Worm (Caenorhabditis elegans) whole organism, L2 larva: ENCODE data around the gene srh-271.

Experiments used
- C34F6.9 ChIP-seq: fragments of 150-350 bp; optimal IDR thresholded peaks from 2 replicates; lab custom pipeline; 2014; ENCODE audit warnings: missing biosample characterization, missing genetic modification characterization
- F13H6.1 ChIP-seq: sonication (generic microtip); optimal IDR thresholded peaks from 2 replicates; lab custom pipeline; 2016; ENCODE audit warnings: missing genetic modification characterization, missing compliant biosample characterization
- Y55F3AM.14 ChIP-seq: fragments of 200-800 bp; sonication (Bioruptor generic); optimal IDR thresholded peaks from 2 replicates; lab custom pipeline; 2018; ENCODE audit warnings: mild to moderate bottlenecking, missing genetic modification characterization, missing compliant biosample characterization
- ZK546.5 ChIP-seq: sonication (generic microtip); optimal IDR thresholded peaks from 2 replicates; lab custom pipeline; 2017; ENCODE audit warnings: missing biosample characterization, missing genetic modification characterization
- ama-1 ChIP-seq: fragments of 150-350 bp; optimal IDR thresholded peaks from 2 replicates; lab custom pipeline; 2018; ENCODE audit warnings: inconsistent platforms
- blmp-1 ChIP-seq: sonication (generic microtip); optimal IDR thresholded peaks from 2 replicates; lab custom pipeline; 2017; ENCODE audit warnings: missing genetic modification characterization, mild to moderate bottlenecking, missing compliant biosample characterization, antibody characterized with exemption, moderate library complexity; ENCODE audit not compliant: insufficient read depth
- ceh-82 ChIP-seq: fragments of 150-350 bp; optimal IDR thresholded peaks from 2 replicates; lab custom pipeline; 2014; ENCODE audit warnings: missing biosample characterization, missing genetic modification characterization
- crh-2 ChIP-seq: sonication (generic microtip); optimal IDR thresholded peaks from 2 replicates; lab custom pipeline; 2017; ENCODE audit warnings: missing biosample characterization, missing genetic modification characterization
- dmd-4 ChIP-seq: sonication (generic microtip); optimal IDR thresholded peaks from 2 replicates; lab custom pipeline; 2017; ENCODE audit warnings: missing biosample characterization, missing genetic modification characterization
- egl-27 ChIP-seq: sonication (generic microtip); optimal IDR thresholded peaks from 3 replicates; lab custom pipeline; 2017; ENCODE audit warnings: missing biosample characterization, missing genetic modification reagents, missing genetic modification characterization
- elt-1 ChIP-seq: fragments of 150-350 bp; optimal IDR thresholded peaks from 2 replicates; lab custom pipeline; 2014; ENCODE audit warnings: missing biosample characterization, missing genetic modification characterization
- elt-3 ChIP-seq: sonication (generic microtip); optimal IDR thresholded peaks from 2 replicates; lab custom pipeline; 2017; ENCODE audit warnings: missing biosample characterization, missing genetic modification characterization
- fos-1 ChIP-seq: fragments of 150-350 bp; optimal IDR thresholded peaks from 2 replicates; lab custom pipeline; 2014; ENCODE audit warnings: missing biosample characterization, missing genetic modification characterization
- gmeb-1 ChIP-seq: fragments of 150-350 bp; optimal IDR thresholded peaks from 2 replicates; lab custom pipeline; 2014; ENCODE audit warnings: missing biosample characterization, missing genetic modification characterization
- lin-11 ChIP-seq: fragments of 150-350 bp; sonication (generic microtip); optimal IDR thresholded peaks from 2 replicates; lab custom pipeline; 2014; ENCODE audit warnings: missing biosample characterization, missing genetic modification characterization, inconsistent platforms, mixed read lengths
- lin-39 ChIP-seq: fragments of 150-350 bp; optimal IDR thresholded peaks from 2 replicates; lab custom pipeline; 2014; ENCODE audit warnings: missing biosample characterization, missing genetic modification reagents, missing genetic modification characterization
- lsy-2 ChIP-seq, 2 experiments: fragments of 150-350 bp in 1 of 2; sonication (generic microtip) in 1 of 2; optimal IDR thresholded peaks; 2 replicates each; lab custom pipeline; 2014 to 2017; ENCODE audit warnings: missing biosample characterization in 2 of 2, missing genetic modification characterization in 2 of 2
- mdl-1 ChIP-seq, 2 experiments: fragments of 150-350 bp in 1 of 2; sonication (generic microtip) in 1 of 2; optimal IDR thresholded peaks; 2 replicates each; lab custom pipeline; 2017; ENCODE audit warnings: missing biosample characterization in 2 of 2, missing genetic modification characterization in 2 of 2
- nhr-11 ChIP-seq: fragments of 150-350 bp; optimal IDR thresholded peaks from 2 replicates; lab custom pipeline; 2014; ENCODE audit warnings: missing biosample characterization, missing genetic modification characterization
- nhr-12 ChIP-seq: fragments of 150-350 bp; optimal IDR thresholded peaks from 2 replicates; lab custom pipeline; 2014; ENCODE audit warnings: missing biosample characterization, missing genetic modification characterization
- nhr-129 ChIP-seq: fragments of 150-350 bp; optimal IDR thresholded peaks from 2 replicates; lab custom pipeline; 2014; ENCODE audit warnings: missing biosample characterization, missing genetic modification characterization
- nhr-21 ChIP-seq: fragments of 150-350 bp; optimal IDR thresholded peaks from 2 replicates; lab custom pipeline; 2014; ENCODE audit warnings: missing biosample characterization, missing genetic modification characterization
- nhr-237 ChIP-seq: fragments of 150-350 bp; optimal IDR thresholded peaks from 2 replicates; lab custom pipeline; 2014; ENCODE audit warnings: missing biosample characterization, missing genetic modification characterization
- nhr-6 ChIP-seq: fragments of 150-350 bp; optimal IDR thresholded peaks from 2 replicates; lab custom pipeline; 2014; ENCODE audit warnings: missing biosample characterization, missing genetic modification characterization
- nhr-77 ChIP-seq: fragments of 150-350 bp; optimal IDR thresholded peaks from 2 replicates; lab custom pipeline; 2014; ENCODE audit warnings: missing biosample characterization, missing genetic modification characterization
- peb-1 ChIP-seq: fragments of 150-350 bp; optimal IDR thresholded peaks from 2 replicates; lab custom pipeline; 2014; ENCODE audit warnings: missing biosample characterization, missing genetic modification characterization
- skn-1 ChIP-seq: sonication (generic microtip); optimal IDR thresholded peaks from 2 replicates; lab custom pipeline; 2017; ENCODE audit warnings: missing biosample characterization, missing genetic modification characterization
- sma-9 ChIP-seq, 2 experiments: fragments of 150-350 bp in 1 of 2; sonication (generic microtip) in 1 of 2; optimal IDR thresholded peaks; 2 replicates each; lab custom pipeline; 2014 to 2016; ENCODE audit warnings: missing genetic modification characterization in 2 of 2, mild to moderate bottlenecking in 1 of 2, missing biosample characterization in 1 of 2, missing compliant biosample characterization in 1 of 2, missing genetic modification reagents in 1 of 2, moderate library complexity in 1 of 2
- unc-39 ChIP-seq: fragments of 150-350 bp; optimal IDR thresholded peaks from 2 replicates; lab custom pipeline; 2014; ENCODE audit warnings: missing biosample characterization, missing genetic modification characterization
- unc-55 ChIP-seq: fragments of 150-350 bp; sonication (generic microtip); optimal IDR thresholded peaks from 3 replicates; lab custom pipeline; 2014; ENCODE audit warnings: missing biosample characterization, missing genetic modification reagents, missing genetic modification characterization
- zag-1 ChIP-seq: fragments of 150-350 bp; optimal IDR thresholded peaks from 2 replicates; lab custom pipeline; 2014; ENCODE audit warnings: missing biosample characterization, missing genetic modification characterization
- ztf-1 ChIP-seq: fragments of 200-800 bp; sonication (Bioruptor generic); conservative IDR thresholded peaks from 2 replicates; pipeline ENCODE4 v1.3.6; 2022; ENCODE audit warnings: missing genetic modification characterization, missing compliant biosample characterization
- ztf-11 ChIP-seq: sonication (generic microtip); optimal IDR thresholded peaks from 2 replicates; lab custom pipeline; 2017; ENCODE audit warnings: missing biosample characterization, missing genetic modification characterization
- ztf-4 ChIP-seq: fragments of 150-350 bp; optimal IDR thresholded peaks from 2 replicates; lab custom pipeline; 2014; ENCODE audit warnings: missing biosample characterization, missing genetic modification characterization

Gene srh-271

ce11 chrV:2657682-2658081 is 35.9 kb upstream of the srh-271 start:
- no peak for TF ChIP-seq elt-1
- TF ChIP-seq mdl-1 (tag; optimal IDR thresholded peaks at IDR 0.05; lab: Kevin White, UChicago), result no peak
- peak; percentile 16 for TF ChIP-seq crh-2 (tag; lab: Kevin White, UChicago)
- peak in 1 of 2 experiments; percentile 46 for TF ChIP-seq lsy-2 (tag; optimal IDR thresholded peaks at IDR 0.05; lab: Kevin White, UChicago)
- peak; percentile 22 for TF ChIP-seq unc-55 (GFP tag; lab: Kevin White, UChicago)
- peak; percentile 35 for TF ChIP-seq gmeb-1 (tag; lab: Kevin White, UChicago)
- peak; percentile 17 for TF ChIP-seq C34F6.9 (tag; lab: Kevin White, UChicago)

- TF ChIP-seq nhr-21 (tag; lab: Kevin White, UChicago) (no peak), sma-9 (GFP tag; optimal IDR thresholded peaks at IDR 0.05; lab: Kevin White, UChicago) (no peak), sma-9 (tag; optimal IDR thresholded peaks at IDR 0.05; lab: Kevin White, UChicago) (no peak), unc-39 (tag; lab: Kevin White, UChicago) (no peak), lin-39 (no peak), fos-1 (no peak), nhr-11 (no peak), ZK546.5 (tag; lab: Kevin White, UChicago) (no peak), nhr-237 (tag; lab: Kevin White, UChicago) (no peak), elt-3 (tag; lab: Kevin White, UChicago) (no peak), egl-27 (tag; lab: Kevin White, UChicago) (no peak), Y55F3AM.14 (GFP tag; lab: Kevin White, UChicago) (no peak), nhr-77 (tag; lab: Kevin White, UChicago) (no peak), gmeb-1 (tag; lab: Kevin White, UChicago) (no peak), blmp-1 (tag; lab: Kevin White, UChicago) (no peak), F13H6.1 (tag; lab: Kevin White, UChicago) (no peak), skn-1 (tag; lab: Kevin White, UChicago) (no peak)
These were observed 34.4 kb upstream of the srh-271 start for ce11 chrV:2656159-2656558.

- TF ChIP-seq sma-9 (GFP tag; optimal IDR thresholded peaks at IDR 0.05; lab: Kevin White, UChicago), result no peak
- no peak for TF ChIP-seq sma-9 (tag; optimal IDR thresholded peaks at IDR 0.05; lab: Kevin White, UChicago)
- no peak for TF ChIP-seq ama-1
These were observed 30.9 kb upstream of the srh-271 start, which contains the start of the genes W02H5.8 and angl-1 for ce11 chrV:2652557-2653133. Gene W02H5.8, minus strand, starts transcription at chrV:2652657. Gene angl-1, plus strand, starts transcription at chrV:2653083.

- no peak for TF ChIP-seq nhr-6
- TF ChIP-seq ceh-82 (tag; lab: Kevin White, UChicago), result no peak
- TF ChIP-seq ama-1, result no peak
- no peak for TF ChIP-seq ztf-4 (tag; lab: Kevin White, UChicago)
These were observed 29.2 kb upstream of the srh-271 start for ce11 chrV:2650980-2651379.

ce11 chrV:2647222-2647796 is 25.5 kb upstream of the srh-271 start:
- TF ChIP-seq ceh-82 (tag; lab: Kevin White, UChicago) (no peak), egl-27 (tag; lab: Kevin White, UChicago) (no peak), elt-1 (no peak), nhr-6 (no peak), ztf-11 (no peak), nhr-129 (tag; lab: Kevin White, UChicago) (no peak), ztf-1 (GFP tag; lab: Robert Waterston, UW) (no peak), peb-1 (no peak), unc-39 (tag; lab: Kevin White, UChicago) (no peak), lin-11 (no peak), dmd-4 (tag; lab: Kevin White, UChicago) (no peak), nhr-21 (tag; lab: Kevin White, UChicago) (no peak), mdl-1 (tag; optimal IDR thresholded peaks at IDR 0.05; lab: Kevin White, UChicago) (no peak), nhr-12 (tag; lab: Kevin White, UChicago) (no peak), F13H6.1 (tag; lab: Kevin White, UChicago) (no peak), crh-2 (tag; lab: Kevin White, UChicago) (no peak), zag-1 (tag; lab: Kevin White, UChicago) (no peak)
- TF ChIP-seq, all 48 proteins: peak for 0
